Fruit fly (Drosophila melanogaster) whole organism, embryonic: ENCODE measurements around the gene Polr1B.
A peak's percentile ranks its signal among the peaks of the same experiment; 100 is the strongest.

Experiments used
- Ada2b ChIP-seq: fragments of 200-800 bp; sonication (Bioruptor generic); IDR thresholded peaks from 2 replicates; pipeline ENCODE4 v1.3.6; 2022; ENCODE audit warnings: missing biosample characterization, missing genetic modification characterization
- Atf-2 ChIP-seq: fragments of 200-800 bp; sonication (Bioruptor generic); optimal IDR thresholded peaks from 2 replicates; lab custom pipeline; 2016; ENCODE audit warnings: missing biosample characterization, missing genetic modification characterization
- Blimp-1 ChIP-seq: fragments of 200-800 bp; sonication (Bioruptor generic); optimal IDR thresholded peaks from 3 replicates; lab custom pipeline; 2018; ENCODE audit warnings: missing biosample characterization, missing genetic modification characterization, mild to moderate bottlenecking, moderate library complexity, missing genetic modification reagents
- CG10959 ChIP-seq: fragments of 200-800 bp; sonication (Bioruptor generic); IDR thresholded peaks from 2 replicates; pipeline ENCODE4 v1.3.6; 2022; ENCODE audit warnings: missing biosample characterization, missing genetic modification characterization
- CG13775 ChIP-seq: fragments of 200-800 bp; sonication (Bioruptor generic); optimal IDR thresholded peaks from 3 replicates; lab custom pipeline; 2017; ENCODE audit warnings: missing biosample characterization, mild to moderate bottlenecking, missing genetic modification characterization
- CG1529 ChIP-seq: fragments of 200-800 bp; sonication (Bioruptor generic); optimal IDR thresholded peaks from 3 replicates; lab custom pipeline; 2018; ENCODE audit warnings: missing biosample characterization, missing genetic modification characterization
- CG15696 ChIP-seq: fragments of 200-800 bp; sonication (Bioruptor generic); optimal IDR thresholded peaks from 2 replicates; lab custom pipeline; 2019; ENCODE audit warnings: missing biosample characterization, mild to moderate bottlenecking, missing genetic modification characterization, moderate library complexity
- CG1602 ChIP-seq: fragments of 200-800 bp; sonication (Bioruptor generic); optimal IDR thresholded peaks from 3 replicates; lab custom pipeline; 2016; ENCODE audit warnings: missing biosample characterization, missing genetic modification characterization
- CG17359 ChIP-seq: fragments of 200-800 bp; sonication (Bioruptor generic); optimal IDR thresholded peaks from 3 replicates; lab custom pipeline; 2018; ENCODE audit warnings: missing biosample characterization, mild to moderate bottlenecking, missing genetic modification characterization, moderate library complexity
- CG17568 ChIP-seq: fragments of 200-800 bp; sonication (Bioruptor generic); optimal IDR thresholded peaks from 2 replicates; lab custom pipeline; 2018; ENCODE audit warnings: missing biosample characterization, mild to moderate bottlenecking, missing genetic modification characterization, moderate library complexity
- CG31388 ChIP-seq: fragments of 200-800 bp; sonication (Bioruptor generic); optimal IDR thresholded peaks from 2 replicates; lab custom pipeline; 2016; ENCODE audit warnings: missing biosample characterization, missing genetic modification characterization
- CG33557 ChIP-seq: fragments of 200-800 bp; sonication (Bioruptor generic); optimal IDR thresholded peaks from 2 replicates; lab custom pipeline; 2019; ENCODE audit warnings: missing biosample characterization, mild to moderate bottlenecking, missing genetic modification characterization, moderate library complexity
- CG6254 ChIP-seq: fragments of 200-800 bp; sonication (Bioruptor generic); optimal IDR thresholded peaks from 3 replicates; lab custom pipeline; 2017; ENCODE audit warnings: mild to moderate bottlenecking, missing biosample characterization, missing genetic modification reagents, missing genetic modification characterization
- CG7556 ChIP-seq: fragments of 200-800 bp; sonication (Bioruptor generic); optimal IDR thresholded peaks from 2 replicates; lab custom pipeline; 2017; ENCODE audit warnings: missing biosample characterization, mild to moderate bottlenecking, missing genetic modification characterization
- CG7839 ChIP-seq: fragments of 200-800 bp; sonication (Bioruptor generic); optimal IDR thresholded peaks from 3 replicates; lab custom pipeline; 2018; ENCODE audit warnings: missing biosample characterization, mild to moderate bottlenecking, missing genetic modification characterization, moderate library complexity
- CG8924 ChIP-seq: fragments of 200-800 bp; optimal IDR thresholded peaks from 3 replicates; lab custom pipeline; 2019; ENCODE audit warnings: missing biosample characterization, mild to moderate bottlenecking, missing genetic modification characterization, moderate library complexity
- CG9727 ChIP-seq: fragments of 200-800 bp; sonication (Bioruptor generic); optimal IDR thresholded peaks from 3 replicates; lab custom pipeline; 2017; ENCODE audit warnings: missing biosample characterization, mild to moderate bottlenecking, missing genetic modification characterization
- CoRest ChIP-seq: fragments of 200-800 bp; sonication (Bioruptor generic); optimal IDR thresholded peaks from 3 replicates; lab custom pipeline; 2018; ENCODE audit warnings: missing biosample characterization, mild to moderate bottlenecking, missing genetic modification characterization, moderate library complexity
- D ChIP-seq, 2 experiments: fragments of 200-800 bp in 1 of 2; fragments of >200 bp in 1 of 2; sonication (Bioruptor generic) in 1 of 2; optimal IDR thresholded peaks; 2 replicates in 1 of 2; 3 replicates in 1 of 2; lab custom pipeline; 2017; ENCODE audit warnings: mild to moderate bottlenecking in 1 of 2, missing biosample characterization in 1 of 2, missing genetic modification characterization in 1 of 2, missing genetic modification reagents in 1 of 2
- Dad ChIP-seq: fragments of 200-800 bp; sonication (Bioruptor generic); optimal IDR thresholded peaks from 3 replicates; lab custom pipeline; 2016; ENCODE audit warnings: missing biosample characterization, missing genetic modification characterization
- Drgx ChIP-seq: fragments of 200-800 bp; sonication (Bioruptor generic); IDR thresholded peaks from 2 replicates; pipeline ENCODE4 v1.3.6; 2022; ENCODE audit warnings: missing biosample characterization, missing genetic modification characterization
- NC2α ChIP-seq: fragments of 200-800 bp; sonication (Bioruptor generic); optimal IDR thresholded peaks from 2 replicates; lab custom pipeline; 2016; ENCODE audit warnings: missing biosample characterization, missing genetic modification characterization
- Nf-YB ChIP-seq: fragments of 200-800 bp; sonication (Bioruptor generic); optimal IDR thresholded peaks from 3 replicates; lab custom pipeline; 2019; ENCODE audit warnings: missing biosample characterization, mild to moderate bottlenecking, missing genetic modification characterization, moderate library complexity
- Oli ChIP-seq: fragments of 200-800 bp; sonication (Bioruptor generic); optimal IDR thresholded peaks from 2 replicates; lab custom pipeline; 2018; ENCODE audit warnings: missing biosample characterization, mild to moderate bottlenecking, missing genetic modification characterization, moderate library complexity
- Scr ChIP-seq: fragments of 200-800 bp; sonication (Bioruptor generic); IDR thresholded peaks from 2 replicates; pipeline ENCODE4 v1.3.6; 2022; ENCODE audit warnings: missing biosample characterization, missing genetic modification characterization; ENCODE audit not compliant: partially characterized antibody
- Six4 ChIP-seq: fragments of 200-800 bp; sonication (Bioruptor generic); optimal IDR thresholded peaks from 2 replicates; lab custom pipeline; 2016; ENCODE audit warnings: missing biosample characterization, missing genetic modification characterization
- Sox100B ChIP-seq: fragments of 200-800 bp; sonication (Bioruptor generic); optimal IDR thresholded peaks from 3 replicates; lab custom pipeline; 2018; ENCODE audit warnings: missing biosample characterization, mild to moderate bottlenecking, missing genetic modification characterization
- Sox102F ChIP-seq: fragments of 200-800 bp; sonication (Bioruptor generic); optimal IDR thresholded peaks from 2 replicates; lab custom pipeline; 2018; ENCODE audit warnings: missing biosample characterization, mild to moderate bottlenecking, missing genetic modification characterization, moderate library complexity
- Spps ChIP-seq: fragments of 200-800 bp; sonication (Bioruptor generic); optimal IDR thresholded peaks from 2 replicates; lab custom pipeline; 2018; ENCODE audit warnings: missing biosample characterization, mild to moderate bottlenecking, missing genetic modification characterization
- Xrp1 ChIP-seq: fragments of 200-800 bp; sonication (Bioruptor generic); IDR thresholded peaks from 2 replicates; pipeline ENCODE4 v1.3.6; 2022; ENCODE audit warnings: missing biosample characterization, missing genetic modification characterization
- ab ChIP-seq: fragments of 200-800 bp; sonication (Bioruptor generic); optimal IDR thresholded peaks from 2 replicates; lab custom pipeline; 2016; ENCODE audit warnings: missing biosample characterization, missing genetic modification characterization
- ac ChIP-seq: fragments of 200-800 bp; sonication (Bioruptor generic); optimal IDR thresholded peaks from 3 replicates; lab custom pipeline; 2017; ENCODE audit warnings: missing biosample characterization, mild to moderate bottlenecking, missing genetic modification characterization
- ara ChIP-seq: fragments of 200-800 bp; sonication (Bioruptor generic); IDR thresholded peaks from 2 replicates; pipeline ENCODE4 v1.3.6; 2022; ENCODE audit warnings: missing biosample characterization, missing genetic modification characterization
- az2 ChIP-seq: fragments of 200-800 bp; sonication (Bioruptor generic); optimal IDR thresholded peaks from 3 replicates; lab custom pipeline; 2016; ENCODE audit warnings: missing biosample characterization, missing genetic modification characterization
- exex ChIP-seq: fragments of 200-800 bp; sonication (Bioruptor generic); optimal IDR thresholded peaks from 4 replicates; lab custom pipeline; 2018; ENCODE audit warnings: missing biosample characterization, mild to moderate bottlenecking, missing genetic modification characterization, moderate library complexity
- gcm ChIP-seq: fragments of 200-800 bp; sonication (Bioruptor generic); optimal IDR thresholded peaks from 2 replicates; lab custom pipeline; 2019; ENCODE audit warnings: missing biosample characterization, mild to moderate bottlenecking, missing genetic modification characterization, moderate library complexity
- grn ChIP-seq: fragments of 200-800 bp; sonication (Bioruptor generic); optimal IDR thresholded peaks from 3 replicates; lab custom pipeline; 2017; ENCODE audit warnings: missing biosample characterization, missing genetic modification characterization
- jigr1 ChIP-seq: fragments of 200-800 bp; sonication (Bioruptor generic); IDR thresholded peaks from 3 replicates; pipeline ENCODE4 v1.3.6; 2022; ENCODE audit warnings: missing biosample characterization, missing genetic modification characterization
- lola ChIP-seq, 3 experiments: fragments of >200 bp in 2 of 3; fragments of 200-800 bp in 1 of 3; sonication (Bioruptor generic) in 1 of 3; optimal IDR thresholded peaks; 2 replicates each; lab custom pipeline; 2017 to 2019; ENCODE audit warnings: missing biosample characterization in 3 of 3, missing genetic modification characterization in 3 of 3, mild to moderate bottlenecking in 1 of 3, moderate library complexity in 1 of 3
- nmo ChIP-seq: fragments of 200-800 bp; sonication (Bioruptor generic); optimal IDR thresholded peaks from 2 replicates; lab custom pipeline; 2018; ENCODE audit warnings: missing biosample characterization, mild to moderate bottlenecking, missing genetic modification characterization, moderate library complexity
- pnt ChIP-seq: fragments of 200-800 bp; sonication (Bioruptor generic); optimal IDR thresholded peaks from 3 replicates; lab custom pipeline; 2016; ENCODE audit warnings: missing biosample characterization, missing genetic modification characterization
- prd ChIP-seq, 3 experiments: fragments of >200 bp in 2 of 3; fragments of 200-800 bp in 1 of 3; sonication (Bioruptor generic) in 1 of 3; optimal IDR thresholded peaks in 2 of 3; IDR thresholded peaks in 1 of 3; 2 replicates in 2 of 3; 3 replicates in 1 of 3; pipeline versions ENCODE4 v1.3.6 to Lab custom; 2017 to 2022; ENCODE audit warnings: missing biosample characterization in 1 of 3, missing genetic modification characterization in 1 of 3
- pros ChIP-seq: fragments of 200-800 bp; sonication (Bioruptor generic); optimal IDR thresholded peaks from 3 replicates; lab custom pipeline; 2019; ENCODE audit warnings: missing biosample characterization, mild to moderate bottlenecking, missing genetic modification characterization, moderate library complexity
- row ChIP-seq: fragments of 200-800 bp; sonication (Bioruptor generic); IDR thresholded peaks from 3 replicates; pipeline ENCODE4 v1.3.6; 2022; ENCODE audit warnings: missing biosample characterization, missing genetic modification characterization
- tin ChIP-seq: fragments of 200-800 bp; sonication (Bioruptor generic); optimal IDR thresholded peaks from 3 replicates; lab custom pipeline; 2016; ENCODE audit warnings: missing biosample characterization, missing genetic modification characterization
- trem ChIP-seq: fragments of 200-800 bp; optimal IDR thresholded peaks from 3 replicates; lab custom pipeline; 2019; ENCODE audit warnings: missing biosample characterization, mild to moderate bottlenecking, missing genetic modification characterization, moderate library complexity

The Polr1B gene

DNA sequence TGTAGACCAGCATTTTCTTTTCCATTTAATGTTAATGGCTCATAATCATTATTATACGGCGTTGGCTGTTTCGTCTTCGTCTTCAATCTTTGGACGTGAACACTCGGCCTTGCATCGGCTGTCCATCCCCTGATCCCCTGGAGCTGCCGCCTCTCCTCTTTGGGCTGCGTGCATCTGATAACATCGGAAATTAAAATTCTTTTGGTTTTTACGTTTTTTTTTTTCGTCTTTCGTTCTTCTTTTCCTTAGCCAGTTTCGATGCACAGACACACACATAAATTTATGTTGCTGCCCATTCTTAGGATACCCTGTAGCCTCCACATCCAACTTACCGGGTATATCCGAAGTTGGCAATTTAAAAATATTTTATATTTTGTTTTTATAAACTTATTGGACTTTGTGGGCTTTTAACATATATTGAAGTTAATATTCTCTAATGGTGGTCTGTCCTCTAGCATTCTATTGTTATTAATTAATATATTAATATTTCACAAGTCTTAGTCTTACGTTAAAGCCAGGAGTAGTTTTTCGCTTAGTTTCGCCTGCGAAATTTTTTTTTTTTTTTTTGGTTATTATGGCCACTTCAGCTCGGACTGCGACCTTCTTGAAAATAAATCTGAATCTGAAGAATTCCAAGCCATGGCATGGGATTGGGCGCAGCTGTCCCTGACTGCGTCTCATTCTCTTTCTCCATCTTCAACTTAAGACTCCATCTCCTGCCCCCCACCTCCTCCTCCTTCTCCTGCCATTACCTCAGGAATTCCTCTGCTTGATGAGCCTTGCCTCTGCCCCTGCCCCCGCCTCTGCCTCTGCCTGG, 36.8 kb downstream of the Polr1B start (continued):
- TF ChIP-seq CG1602 (GFP tag; lab: Kevin White, UChicago) (peak; percentile 42), grn (peak; percentile 67), CG7839 (tag; lab: Kevin White, UChicago) (peak; percentile 52), Six4 (GFP tag; lab: Kevin White, UChicago) (peak; percentile 32), lola (GFP tag; optimal IDR thresholded peaks at IDR 0.05; lab: Kevin White, UChicago) (peak in 1 of 3 experiments; percentile 95), ab (GFP tag; lab: Kevin White, UChicago) (no peak), CG9727 (GFP tag; lab: Kevin White, UChicago) (peak; percentile 85), gcm (GFP tag; lab: Kevin White, UChicago) (peak; percentile 54), Nf-YB (peak; percentile 57), CG10959 (GFP tag; lab: Robert Waterston, UW) (peak; percentile 76), Drgx (GFP tag; lab: Robert Waterston, UW) (0 out of 2 replicates have a peak, but pooled peaks have one; percentile 14), CG7556 (GFP tag; lab: Kevin White, UChicago) (peak; percentile 65), Spps (peak; percentile 49), Xrp1 (GFP tag; lab: Robert Waterston, UW) (peak; percentile 78), tin (GFP tag; lab: Kevin White, UChicago) (peak; percentile 20), exex (tag; lab: Kevin White, UChicago) (no peak), CG17359 (tag; lab: Kevin White, UChicago) (peak; percentile 3), Dad (GFP tag; lab: Kevin White, UChicago) (no peak), CG17568 (GFP tag; lab: Kevin White, UChicago) (no peak), CG6254 (peak; percentile 29), az2 (GFP tag; lab: Kevin White, UChicago) (peak; percentile 30), ac (GFP tag; lab: Kevin White, UChicago) (peak; percentile 58), pros (GFP tag; lab: Kevin White, UChicago) (peak; percentile 76), Ada2b (GFP tag; lab: Robert Waterston, UW) (no peak), CG8924 (tag; lab: Kevin White, UChicago) (peak; percentile 67), CG13775 (GFP tag; lab: Kevin White, UChicago) (peak; percentile 68), Atf-2 (GFP tag; lab: Kevin White, UChicago) (no peak), ara (peak; percentile 50; the same call in 1 of the 2 replicates), prd (optimal IDR thresholded peaks at IDR 0.05; lab: Kevin White, UChicago) (no peak), prd (GFP tag; IDR thresholded peaks at IDR 0.05; lab: Robert Waterston, UW) (0 out of 3 replicates have a peak, but pooled peaks have one; percentile 40), Blimp-1 (GFP tag; lab: Kevin White, UChicago) (peak; percentile 46), nmo (GFP tag; lab: Kevin White, UChicago) (peak; percentile 69), CG33557 (GFP tag; lab: Kevin White, UChicago) (peak; percentile 84), CoRest (peak; percentile 55), jigr1 (0 out of 3 replicates have a peak, but pooled peaks have one; percentile 11), Sox100B (peak; percentile 52), Oli (tag; lab: Kevin White, UChicago) (peak; percentile 62), NC2α (no peak), Sox102F (GFP tag; lab: Kevin White, UChicago) (peak; percentile 12), row (peak; percentile 54), CG15696 (tag; lab: Kevin White, UChicago) (peak; percentile 89), CG31388 (GFP tag; lab: Kevin White, UChicago) (no peak), CG1529 (peak; percentile 43), Scr (GFP tag; lab: Robert Waterston, UW) (no peak), pnt (no peak), trem (tag; lab: Kevin White, UChicago) (peak; percentile 70), D (optimal IDR thresholded peaks at IDR 0.05; lab: Kevin White, UChicago) (no peak), D (GFP tag; optimal IDR thresholded peaks at IDR 0.05; lab: Kevin White, UChicago) (peak; percentile 66)
